Fruit fly (Drosophila melanogaster) whole organism, embryonic: ENCODE data around the gene CG6923.

Experiments
- Adf1 ChIP-seq: fragments of 200-800 bp; sonication (Bioruptor generic); IDR thresholded peaks from 2 replicates; pipeline ENCODE4 v1.3.6; 2022; ENCODE audit warnings: missing biosample characterization, missing genetic modification characterization
- C15 ChIP-seq: fragments of 200-800 bp; sonication (Bioruptor generic); IDR thresholded peaks from 3 replicates; pipeline ENCODE4 v1.3.6; 2022; ENCODE audit warnings: missing biosample characterization, missing genetic modification characterization
- CG10321 ChIP-seq: fragments of 200-800 bp; sonication (Bioruptor generic); IDR thresholded peaks from 2 replicates; pipeline ENCODE4 v1.3.6; 2022; ENCODE audit warnings: missing biosample characterization, missing genetic modification characterization
- CG10431 ChIP-seq: fragments of 200-800 bp; sonication (Bioruptor generic); optimal IDR thresholded peaks from 3 replicates; lab custom pipeline; 2018; ENCODE audit warnings: missing biosample characterization, mild to moderate bottlenecking, missing genetic modification characterization
- CG11504 ChIP-seq: fragments of 200-800 bp; sonication (Bioruptor generic); optimal IDR thresholded peaks from 3 replicates; lab custom pipeline; 2019; ENCODE audit warnings: missing biosample characterization, mild to moderate bottlenecking, missing genetic modification characterization, moderate library complexity
- CG15269 ChIP-seq: fragments of 200-800 bp; sonication (Bioruptor generic); optimal IDR thresholded peaks from 2 replicates; lab custom pipeline; 2018; ENCODE audit warnings: missing biosample characterization, mild to moderate bottlenecking, missing genetic modification characterization, moderate library complexity
- CG15696 ChIP-seq: fragments of 200-800 bp; sonication (Bioruptor generic); optimal IDR thresholded peaks from 2 replicates; lab custom pipeline; 2019; ENCODE audit warnings: missing biosample characterization, mild to moderate bottlenecking, missing genetic modification characterization, moderate library complexity
- CG17568 ChIP-seq: fragments of 200-800 bp; sonication (Bioruptor generic); optimal IDR thresholded peaks from 2 replicates; lab custom pipeline; 2018; ENCODE audit warnings: missing biosample characterization, mild to moderate bottlenecking, missing genetic modification characterization, moderate library complexity
- CG18764 ChIP-seq: fragments of 200-800 bp; sonication (Bioruptor generic); optimal IDR thresholded peaks from 3 replicates; lab custom pipeline; 2016; ENCODE audit warnings: missing biosample characterization, missing genetic modification characterization
- CG3407 ChIP-seq: fragments of 200-800 bp; sonication (Bioruptor generic); optimal IDR thresholded peaks from 2 replicates; lab custom pipeline; 2018; ENCODE audit warnings: missing biosample characterization, mild to moderate bottlenecking, missing genetic modification characterization
- CG34422 ChIP-seq: fragments of 200-800 bp; sonication (Bioruptor generic); IDR thresholded peaks from 3 replicates; pipeline ENCODE4 v1.3.6; 2022; ENCODE audit warnings: missing biosample characterization, missing genetic modification characterization
- CG42726 ChIP-seq: fragments of 200-800 bp; sonication (Bioruptor generic); IDR thresholded peaks from 2 replicates; pipeline ENCODE4 v1.3.6; 2022; ENCODE audit warnings: missing biosample characterization, missing genetic modification characterization; ENCODE audit not compliant: partially characterized antibody
- CG4707 ChIP-seq: fragments of 200-800 bp; sonication (Bioruptor generic); optimal IDR thresholded peaks from 2 replicates; lab custom pipeline; 2018; ENCODE audit warnings: missing biosample characterization, mild to moderate bottlenecking, missing genetic modification characterization, moderate library complexity
- CG7357 ChIP-seq: fragments of 200-800 bp; sonication (Bioruptor generic); IDR thresholded peaks from 3 replicates; pipeline ENCODE4 v1.3.6; 2022; ENCODE audit warnings: missing biosample characterization, missing genetic modification characterization
- CG7987 ChIP-seq: fragments of 200-800 bp; sonication (Bioruptor generic); optimal IDR thresholded peaks from 2 replicates; lab custom pipeline; 2018; ENCODE audit warnings: missing biosample characterization, mild to moderate bottlenecking, missing genetic modification characterization, moderate library complexity
- CG9797 ChIP-seq: fragments of 200-800 bp; sonication (Bioruptor generic); optimal IDR thresholded peaks from 3 replicates; lab custom pipeline; 2018; ENCODE audit warnings: missing biosample characterization, mild to moderate bottlenecking, missing genetic modification characterization
- E2f2 ChIP-seq: fragments of 200-800 bp; sonication (Bioruptor generic); IDR thresholded peaks from 2 replicates; pipeline ENCODE4 v1.3.6; 2022; ENCODE audit warnings: missing biosample characterization, missing genetic modification characterization
- ERR ChIP-seq: fragments of 200-800 bp; sonication (Bioruptor generic); optimal IDR thresholded peaks from 2 replicates; lab custom pipeline; 2016; ENCODE audit warnings: missing biosample characterization, missing genetic modification characterization
- Ets97D ChIP-seq: fragments of 200-800 bp; sonication (Bioruptor generic); optimal IDR thresholded peaks from 3 replicates; lab custom pipeline; 2016; ENCODE audit warnings: missing biosample characterization, missing genetic modification characterization
- Gug ChIP-seq: fragments of 200-800 bp; sonication (Bioruptor generic); IDR thresholded peaks from 4 replicates; pipeline ENCODE4 v1.3.6; 2022; ENCODE audit warnings: missing biosample characterization, missing genetic modification characterization
- Hr3 ChIP-seq: fragments of 200-800 bp; sonication (Bioruptor generic); optimal IDR thresholded peaks from 3 replicates; lab custom pipeline; 2016; ENCODE audit warnings: missing biosample characterization, missing genetic modification characterization
- Nf-YC ChIP-seq: fragments of 200-800 bp; optimal IDR thresholded peaks from 3 replicates; lab custom pipeline; 2019; ENCODE audit warnings: missing biosample characterization, mild to moderate bottlenecking, missing genetic modification characterization, moderate library complexity
- Rfx ChIP-seq: fragments of 200-800 bp; sonication (Bioruptor generic); IDR thresholded peaks from 2 replicates; pipeline ENCODE4 v1.3.6; 2022; ENCODE audit warnings: missing biosample characterization, missing genetic modification characterization
- Rx ChIP-seq: fragments of 200-800 bp; sonication (Bioruptor generic); IDR thresholded peaks from 2 replicates; pipeline ENCODE4 v1.3.6; 2022; ENCODE audit warnings: missing biosample characterization, missing genetic modification characterization
- Side ChIP-seq: fragments of 200-800 bp; sonication (Bioruptor generic); optimal IDR thresholded peaks from 2 replicates; lab custom pipeline; 2016; ENCODE audit warnings: missing biosample characterization, missing genetic modification characterization
- Sin3A ChIP-seq: fragments of >200 bp; optimal IDR thresholded peaks from 2 replicates; lab custom pipeline; 2018
- Sox102F ChIP-seq: fragments of 200-800 bp; sonication (Bioruptor generic); optimal IDR thresholded peaks from 2 replicates; lab custom pipeline; 2018; ENCODE audit warnings: missing biosample characterization, mild to moderate bottlenecking, missing genetic modification characterization, moderate library complexity
- Taf1 ChIP-seq: fragments of 200-800 bp; sonication (Bioruptor generic); IDR thresholded peaks from 2 replicates; pipeline ENCODE4 v1.3.6; 2022; ENCODE audit warnings: missing biosample characterization, missing genetic modification characterization
- YL-1 ChIP-seq: fragments of 200-800 bp; sonication (Bioruptor generic); optimal IDR thresholded peaks from 3 replicates; lab custom pipeline; 2017; ENCODE audit warnings: missing biosample characterization, mild to moderate bottlenecking, missing genetic modification characterization
- ato ChIP-seq: fragments of 200-800 bp; sonication (Bioruptor generic); IDR thresholded peaks from 2 replicates; pipeline ENCODE4 v1.3.6; 2022; ENCODE audit warnings: missing biosample characterization, missing genetic modification characterization; ENCODE audit not compliant: partially characterized antibody
- bbx ChIP-seq: fragments of 200-800 bp; sonication (Bioruptor generic); IDR thresholded peaks from 2 replicates; pipeline ENCODE4 v1.3.6; 2022; ENCODE audit warnings: missing biosample characterization, missing genetic modification characterization; ENCODE audit not compliant: partially characterized antibody
- chinmo ChIP-seq: fragments of 200-800 bp; sonication (Bioruptor generic); IDR thresholded peaks from 4 replicates; pipeline ENCODE4 v1.3.6; 2022; ENCODE audit warnings: missing biosample characterization, missing genetic modification characterization; ENCODE audit not compliant: partially characterized antibody
- cwo ChIP-seq: fragments of 200-800 bp; sonication (Bioruptor generic); optimal IDR thresholded peaks from 3 replicates; lab custom pipeline; 2017; ENCODE audit warnings: missing biosample characterization, missing genetic modification characterization, mild to moderate bottlenecking, moderate library complexity, missing genetic modification reagents
- fd96Cb ChIP-seq: fragments of 200-800 bp; sonication (Bioruptor generic); optimal IDR thresholded peaks from 2 replicates; lab custom pipeline; 2018; ENCODE audit warnings: missing biosample characterization, mild to moderate bottlenecking, missing genetic modification characterization, moderate library complexity
- insv ChIP-seq, 2 experiments: fragments of 200-800 bp; sonication (Bioruptor generic); optimal IDR thresholded peaks; 3 replicates each; lab custom pipeline; 2016 to 2018; ENCODE audit warnings: missing biosample characterization in 2 of 2, missing genetic modification characterization in 2 of 2
- ken ChIP-seq: fragments of 200-800 bp; sonication (Bioruptor generic); IDR thresholded peaks from 3 replicates; pipeline ENCODE4 v1.3.6; 2022; ENCODE audit warnings: missing biosample characterization, missing genetic modification characterization
- knrl ChIP-seq: fragments of 200-800 bp; sonication (Bioruptor generic); IDR thresholded peaks from 3 replicates; pipeline ENCODE4 v1.3.6; 2022; ENCODE audit warnings: missing biosample characterization, missing genetic modification characterization; ENCODE audit not compliant: partially characterized antibody
- lov ChIP-seq, 2 experiments: fragments of 200-800 bp in 1 of 2; fragments of >200 bp in 1 of 2; sonication (Bioruptor generic) in 1 of 2; IDR thresholded peaks in 1 of 2; optimal IDR thresholded peaks in 1 of 2; 2 replicates in 1 of 2; 3 replicates in 1 of 2; pipeline versions ENCODE4 v1.3.6 to Lab custom; 2017 to 2022; ENCODE audit warnings: missing biosample characterization in 1 of 2, missing genetic modification characterization in 1 of 2
- mam ChIP-seq: fragments of 200-800 bp; sonication (Bioruptor generic); optimal IDR thresholded peaks from 3 replicates; lab custom pipeline; 2016; ENCODE audit warnings: missing biosample characterization, missing genetic modification characterization
- nau ChIP-seq: fragments of 200-800 bp; sonication (Bioruptor generic); optimal IDR thresholded peaks from 3 replicates; lab custom pipeline; 2017; ENCODE audit warnings: missing biosample characterization, mild to moderate bottlenecking, missing genetic modification characterization, missing genetic modification reagents
- odd ChIP-seq: fragments of 200-800 bp; sonication (Bioruptor generic); optimal IDR thresholded peaks from 2 replicates; lab custom pipeline; 2017; ENCODE audit warnings: missing biosample characterization, mild to moderate bottlenecking, missing genetic modification characterization
- row ChIP-seq: fragments of 200-800 bp; sonication (Bioruptor generic); IDR thresholded peaks from 3 replicates; pipeline ENCODE4 v1.3.6; 2022; ENCODE audit warnings: missing biosample characterization, missing genetic modification characterization
- schlank ChIP-seq: fragments of 200-800 bp; sonication (Bioruptor generic); optimal IDR thresholded peaks from 2 replicates; lab custom pipeline; 2018; ENCODE audit warnings: missing biosample characterization, mild to moderate bottlenecking, missing genetic modification characterization
- sna ChIP-seq: fragments of 200-800 bp; sonication (Bioruptor generic); IDR thresholded peaks from 2 replicates; pipeline ENCODE4 v1.3.6; 2022; ENCODE audit warnings: missing biosample characterization, missing genetic modification characterization; ENCODE audit not compliant: partially characterized antibody
- sob ChIP-seq: fragments of 200-800 bp; sonication (Bioruptor generic); IDR thresholded peaks from 2 replicates; pipeline ENCODE4 v1.3.6; 2022; ENCODE audit warnings: missing biosample characterization, missing genetic modification characterization
- sr ChIP-seq: fragments of 200-800 bp; sonication (Bioruptor generic); IDR thresholded peaks from 3 replicates; pipeline ENCODE4 v1.3.6; 2022; ENCODE audit warnings: missing biosample characterization, missing genetic modification characterization
- ttk ChIP-seq: fragments of 200-800 bp; sonication (Bioruptor generic); IDR thresholded peaks from 2 replicates; pipeline ENCODE4 v2.1.2; 2022; ENCODE audit warnings: missing biosample characterization, missing genetic modification characterization
- vnd ChIP-seq: fragments of 200-800 bp; sonication (Bioruptor generic); IDR thresholded peaks from 3 replicates; pipeline ENCODE4 v1.3.6; 2022; ENCODE audit warnings: missing biosample characterization, missing genetic modification characterization; ENCODE audit not compliant: partially characterized antibody

Gene CG6923

DNA sequence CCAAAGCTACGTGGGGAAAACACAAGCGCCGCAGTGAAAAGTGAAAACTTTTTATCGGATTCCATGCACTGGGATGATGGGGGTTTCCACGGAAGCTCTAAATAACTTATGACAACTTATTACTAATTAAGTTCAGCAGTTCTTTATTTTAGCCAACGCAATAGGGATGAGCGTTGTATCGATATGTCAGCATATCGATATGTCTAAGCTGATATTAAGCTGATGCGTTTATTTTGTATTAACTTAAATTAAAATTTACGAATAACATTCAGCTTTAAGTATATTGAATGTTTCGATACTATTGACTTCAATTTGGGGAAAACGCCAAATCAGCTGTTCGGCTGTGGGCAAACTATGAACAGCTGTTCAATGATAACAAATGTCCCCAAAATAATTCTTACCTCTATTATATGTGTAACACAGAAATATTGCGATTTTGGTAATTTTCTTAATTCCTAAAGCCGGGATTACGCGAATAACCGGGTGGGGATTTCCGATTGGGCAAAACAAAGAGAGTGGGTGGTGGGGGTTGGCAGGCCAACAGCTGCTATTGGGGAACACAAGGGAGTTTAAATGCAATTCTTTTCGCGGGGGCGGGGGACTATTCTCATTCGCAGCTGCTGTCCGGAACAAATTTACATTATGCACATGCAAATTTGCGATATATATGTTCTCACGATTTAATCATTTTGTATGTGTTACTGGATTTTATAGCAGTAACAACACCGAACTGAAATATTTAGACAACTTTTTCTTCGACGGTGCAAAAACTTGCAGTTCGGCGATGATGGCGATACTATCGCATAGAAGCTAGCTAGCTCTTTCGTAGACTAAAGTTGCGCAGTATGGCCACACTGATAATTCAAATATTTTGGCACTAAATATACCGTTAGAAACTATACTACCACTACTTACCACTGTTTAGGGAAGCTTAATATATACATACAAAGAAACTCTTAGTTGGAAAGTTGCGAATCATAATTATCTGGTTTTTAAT lies at the start of gene CG6923:
TSS of gene CG6923 (minus strand) at position 733 of the 997 bp plus-strand sequence.
- TF ChIP-seq sna (GFP tag; lab: Robert Waterston, UW) (peak; percentile 71), E2f2 (GFP tag; lab: Robert Waterston, UW) (peak; percentile 85), row (peak; percentile 70), CG18764 (GFP tag; lab: Kevin White, UChicago) (no peak), schlank (tag; lab: Kevin White, UChicago) (no peak), Taf1 (GFP tag; lab: Robert Waterston, UW) (no peak), ttk (GFP tag; lab: Robert Waterston, UW) (no peak), bbx (GFP tag; lab: Robert Waterston, UW) (peak; percentile 89), Nf-YC (tag; lab: Kevin White, UChicago) (peak; percentile 90), Sin3A (lab: Kevin White, UChicago) (peak; percentile 66), CG17568 (GFP tag; lab: Kevin White, UChicago) (no peak), chinmo (peak; percentile 71; the same call in 1 of the 4 replicates), Sox102F (GFP tag; lab: Kevin White, UChicago) (no peak), nau (no peak), CG7987 (no peak), Ets97D (GFP tag; lab: Kevin White, UChicago) (peak; percentile 59), YL-1 (peak; percentile 4), CG3407 (no peak), CG10321 (GFP tag; lab: Robert Waterston, UW) (no peak), CG10431 (no peak), ken (GFP tag; lab: Robert Waterston, UW) (no peak), sob (GFP tag; lab: Robert Waterston, UW) (no peak), Hr3 (GFP tag; lab: Kevin White, UChicago) (no peak), CG34422 (GFP tag; lab: Robert Waterston, UW) (no peak), insv (GFP tag; optimal IDR thresholded peaks at IDR 0.05; lab: Kevin White, UChicago) (no peak), Gug (GFP tag; lab: Robert Waterston, UW) (no peak), Rfx (GFP tag; lab: Robert Waterston, UW) (0 out of 2 replicates have a peak, but pooled peaks have one; percentile 34), CG11504 (tag; lab: Kevin White, UChicago) (no peak), ERR (GFP tag; lab: Kevin White, UChicago) (no peak), CG7357 (GFP tag; lab: Robert Waterston, UW) (no peak), mam (GFP tag; lab: Kevin White, UChicago) (peak; percentile 20), sr (GFP tag; lab: Robert Waterston, UW) (no peak), C15 (GFP tag; lab: Robert Waterston, UW) (no peak), CG42726 (GFP tag; lab: Robert Waterston, UW) (peak; percentile 61; the same call in 1 of the 2 replicates), CG9797 (GFP tag; lab: Kevin White, UChicago) (peak; percentile 76), fd96Cb (tag; lab: Kevin White, UChicago) (no peak), Adf1 (GFP tag; lab: Robert Waterston, UW) (no peak), knrl (GFP tag; lab: Robert Waterston, UW) (peak; percentile 90), CG15269 (tag; lab: Kevin White, UChicago) (no peak), odd (no peak), Side (GFP tag; lab: Kevin White, UChicago) (no peak), Rx (GFP tag; lab: Robert Waterston, UW) (no peak), vnd (peak; percentile 85), ato (peak; percentile 62), CG15696 (no peak), cwo (GFP tag; lab: Kevin White, UChicago) (no peak), lov (optimal IDR thresholded peaks at IDR 0.05; lab: Kevin White, UChicago) (no peak), lov (GFP tag; IDR thresholded peaks at IDR 0.05; lab: Robert Waterston, UW) (no peak), CG4707 (GFP tag; lab: Kevin White, UChicago) (no peak)
